Fruit fly (Drosophila melanogaster) whole organism, embryonic: ENCODE data around the gene Atu.

Experiments
- Bgb ChIP-seq: fragments of 200-800 bp; sonication (Bioruptor generic); IDR thresholded peaks from 2 replicates; pipeline ENCODE4 v1.3.6; 2022; ENCODE audit warnings: missing biosample characterization, missing genetic modification characterization; ENCODE audit not compliant: partially characterized antibody
- BtbVII ChIP-seq: fragments of 200-800 bp; sonication (Bioruptor generic); optimal IDR thresholded peaks from 3 replicates; lab custom pipeline; 2017; ENCODE audit warnings: missing biosample characterization, mild to moderate bottlenecking, missing genetic modification characterization
- CG10654 ChIP-seq: fragments of 200-800 bp; sonication (Bioruptor generic); optimal IDR thresholded peaks from 2 replicates; lab custom pipeline; 2016; ENCODE audit warnings: missing biosample characterization, missing genetic modification characterization
- CG10979 ChIP-seq: fragments of 200-800 bp; sonication (Bioruptor generic); optimal IDR thresholded peaks from 2 replicates; lab custom pipeline; 2018; ENCODE audit warnings: missing biosample characterization, mild to moderate bottlenecking, missing genetic modification characterization, moderate library complexity
- CG12391 ChIP-seq: fragments of 200-800 bp; sonication (Bioruptor generic); optimal IDR thresholded peaks from 3 replicates; lab custom pipeline; 2018; ENCODE audit warnings: missing biosample characterization, mild to moderate bottlenecking, missing genetic modification characterization, moderate library complexity
- CG14667 ChIP-seq: fragments of 200-800 bp; sonication (Bioruptor generic); IDR thresholded peaks from 2 replicates; pipeline ENCODE4 v1.3.6; 2022; ENCODE audit warnings: missing biosample characterization, missing genetic modification characterization
- CG15011 ChIP-seq: fragments of 200-800 bp; sonication (Bioruptor generic); optimal IDR thresholded peaks from 3 replicates; lab custom pipeline; 2018; ENCODE audit warnings: missing biosample characterization, mild to moderate bottlenecking, missing genetic modification characterization
- CG15073 ChIP-seq: fragments of 200-800 bp; sonication (Bioruptor generic); optimal IDR thresholded peaks from 2 replicates; lab custom pipeline; 2016; ENCODE audit warnings: missing biosample characterization, missing genetic modification characterization
- CG16863 ChIP-seq: fragments of 200-800 bp; sonication (Bioruptor generic); optimal IDR thresholded peaks from 3 replicates; lab custom pipeline; 2016; ENCODE audit warnings: missing biosample characterization, missing genetic modification characterization
- CG17568 ChIP-seq: fragments of 200-800 bp; sonication (Bioruptor generic); optimal IDR thresholded peaks from 2 replicates; lab custom pipeline; 2018; ENCODE audit warnings: missing biosample characterization, mild to moderate bottlenecking, missing genetic modification characterization, moderate library complexity
- CG18619 ChIP-seq: fragments of 200-800 bp; sonication (Bioruptor generic); optimal IDR thresholded peaks from 3 replicates; lab custom pipeline; 2017; ENCODE audit warnings: missing biosample characterization, mild to moderate bottlenecking, missing genetic modification characterization
- CG2202 ChIP-seq: fragments of 200-800 bp; sonication (Bioruptor generic); optimal IDR thresholded peaks from 2 replicates; lab custom pipeline; 2018; ENCODE audit warnings: missing biosample characterization, mild to moderate bottlenecking, missing genetic modification characterization
- CG2712 ChIP-seq: fragments of 200-800 bp; optimal IDR thresholded peaks from 3 replicates; lab custom pipeline; 2019; ENCODE audit warnings: missing biosample characterization, mild to moderate bottlenecking, missing genetic modification characterization, moderate library complexity
- CG2875 ChIP-seq: fragments of 200-800 bp; sonication (Bioruptor generic); optimal IDR thresholded peaks from 2 replicates; lab custom pipeline; 2017; ENCODE audit warnings: missing biosample characterization, mild to moderate bottlenecking, missing genetic modification characterization, missing genetic modification reagents
- CG30020 ChIP-seq: fragments of 200-800 bp; optimal IDR thresholded peaks from 2 replicates; lab custom pipeline; 2019; ENCODE audit warnings: missing biosample characterization, mild to moderate bottlenecking, missing genetic modification characterization, moderate library complexity
- CG3065 ChIP-seq: fragments of 200-800 bp; sonication (Bioruptor generic); optimal IDR thresholded peaks from 2 replicates; lab custom pipeline; 2016; ENCODE audit warnings: missing biosample characterization, missing genetic modification characterization
- CG33213 ChIP-seq: fragments of 200-800 bp; sonication (Bioruptor generic); optimal IDR thresholded peaks from 3 replicates; lab custom pipeline; 2016; ENCODE audit warnings: missing biosample characterization, missing genetic modification characterization
- CG3995 ChIP-seq: fragments of 200-800 bp; sonication (Bioruptor generic); optimal IDR thresholded peaks from 3 replicates; lab custom pipeline; 2016; ENCODE audit warnings: missing biosample characterization, missing genetic modification characterization
- CG43689 ChIP-seq: fragments of 200-800 bp; sonication (Bioruptor generic); IDR thresholded peaks from 2 replicates; pipeline ENCODE4 v1.3.6; 2022; ENCODE audit warnings: missing biosample characterization, missing genetic modification characterization
- CG5245 ChIP-seq: fragments of 200-800 bp; sonication (Bioruptor generic); optimal IDR thresholded peaks from 3 replicates; lab custom pipeline; 2016; ENCODE audit warnings: missing biosample characterization, missing genetic modification characterization
- CG6254 ChIP-seq: fragments of 200-800 bp; sonication (Bioruptor generic); optimal IDR thresholded peaks from 3 replicates; lab custom pipeline; 2017; ENCODE audit warnings: mild to moderate bottlenecking, missing biosample characterization, missing genetic modification reagents, missing genetic modification characterization
- CG9817 ChIP-seq: fragments of 200-800 bp; sonication (Bioruptor generic); optimal IDR thresholded peaks from 2 replicates; lab custom pipeline; 2018; ENCODE audit warnings: missing biosample characterization, mild to moderate bottlenecking, missing genetic modification characterization, moderate library complexity
- CTCF ChIP-seq: fragments of 200-800 bp; sonication (Bioruptor generic); optimal IDR thresholded peaks from 2 replicates; lab custom pipeline; 2017; ENCODE audit warnings: missing biosample characterization, mild to moderate bottlenecking, missing genetic modification characterization, moderate library complexity
- Hand ChIP-seq: fragments of 200-800 bp; sonication (Bioruptor generic); optimal IDR thresholded peaks from 2 replicates; lab custom pipeline; 2017; ENCODE audit warnings: mild to moderate bottlenecking, missing biosample characterization, missing genetic modification reagents, missing genetic modification characterization
- Hey ChIP-seq: fragments of 200-800 bp; sonication (Bioruptor generic); optimal IDR thresholded peaks from 3 replicates; lab custom pipeline; 2018; ENCODE audit warnings: missing biosample characterization, mild to moderate bottlenecking, missing genetic modification characterization
- Hmr ChIP-seq: fragments of 200-800 bp; sonication (Bioruptor generic); optimal IDR thresholded peaks from 3 replicates; lab custom pipeline; 2017; ENCODE audit warnings: mild to moderate bottlenecking, missing biosample characterization, missing genetic modification reagents, missing genetic modification characterization
- NC2β ChIP-seq: fragments of 200-800 bp; sonication (Bioruptor generic); optimal IDR thresholded peaks from 2 replicates; lab custom pipeline; 2016; ENCODE audit warnings: missing biosample characterization, missing genetic modification characterization
- NK7.1 ChIP-seq: fragments of 200-800 bp; sonication (Bioruptor generic); optimal IDR thresholded peaks from 3 replicates; lab custom pipeline; 2016; ENCODE audit warnings: missing biosample characterization, missing genetic modification characterization
- Oli ChIP-seq: fragments of 200-800 bp; sonication (Bioruptor generic); optimal IDR thresholded peaks from 2 replicates; lab custom pipeline; 2018; ENCODE audit warnings: missing biosample characterization, mild to moderate bottlenecking, missing genetic modification characterization, moderate library complexity
- Trl ChIP-seq, 3 experiments: fragments of >200 bp in 2 of 3; fragments of 200-800 bp in 1 of 3; sonication (Bioruptor generic) in 1 of 3; optimal IDR thresholded peaks; 2 replicates in 1 of 3; 3 replicates in 2 of 3; lab custom pipeline; 2016 to 2017; ENCODE audit warnings: missing biosample characterization in 1 of 3, missing genetic modification characterization in 1 of 3
- az2 ChIP-seq: fragments of 200-800 bp; sonication (Bioruptor generic); optimal IDR thresholded peaks from 3 replicates; lab custom pipeline; 2016; ENCODE audit warnings: missing biosample characterization, missing genetic modification characterization
- bab2 ChIP-seq: fragments of 200-800 bp; sonication (Bioruptor generic); optimal IDR thresholded peaks from 2 replicates; lab custom pipeline; 2016; ENCODE audit warnings: missing biosample characterization, missing genetic modification characterization
- btn ChIP-seq: fragments of 200-800 bp; sonication (Bioruptor generic); optimal IDR thresholded peaks from 2 replicates; lab custom pipeline; 2016; ENCODE audit warnings: missing biosample characterization, missing genetic modification characterization
- ewg ChIP-seq: fragments of 200-800 bp; sonication (Bioruptor generic); optimal IDR thresholded peaks from 3 replicates; lab custom pipeline; 2017; ENCODE audit warnings: mild to moderate bottlenecking, missing biosample characterization, missing genetic modification reagents, missing genetic modification characterization
- gfzf ChIP-seq: fragments of 200-800 bp; sonication (Bioruptor generic); optimal IDR thresholded peaks from 2 replicates; lab custom pipeline; 2016; ENCODE audit warnings: missing biosample characterization, mild to moderate bottlenecking, missing genetic modification characterization, moderate library complexity
- h ChIP-seq: fragments of >200 bp; optimal IDR thresholded peaks from 2 replicates; lab custom pipeline; 2017
- jumu ChIP-seq: fragments of 200-800 bp; sonication (Bioruptor generic); optimal IDR thresholded peaks from 3 replicates; lab custom pipeline; 2016; ENCODE audit warnings: missing biosample characterization, missing genetic modification characterization
- lbe ChIP-seq: fragments of 200-800 bp; sonication (Bioruptor generic); optimal IDR thresholded peaks from 2 replicates; lab custom pipeline; 2016; ENCODE audit warnings: missing biosample characterization, mild to moderate bottlenecking, missing genetic modification characterization
- oc ChIP-seq: fragments of 200-800 bp; sonication (Bioruptor generic); optimal IDR thresholded peaks from 2 replicates; lab custom pipeline; 2018; ENCODE audit warnings: missing biosample characterization, mild to moderate bottlenecking, missing genetic modification characterization, moderate library complexity
- onecut ChIP-seq: fragments of 200-800 bp; sonication (Bioruptor generic); IDR thresholded peaks from 2 replicates; pipeline ENCODE4 v1.3.6; 2022; ENCODE audit warnings: missing biosample characterization, missing genetic modification characterization
- org-1 ChIP-seq: fragments of 200-800 bp; sonication (Bioruptor generic); optimal IDR thresholded peaks from 2 replicates; lab custom pipeline; 2017; ENCODE audit warnings: missing biosample characterization, missing genetic modification characterization
- otp ChIP-seq: fragments of 200-800 bp; sonication (Bioruptor generic); IDR thresholded peaks from 3 replicates; pipeline ENCODE4, ENCODE4 v1.3.6; 2022; ENCODE audit warnings: missing biosample characterization, missing genetic modification characterization
- pros ChIP-seq: fragments of 200-800 bp; sonication (Bioruptor generic); optimal IDR thresholded peaks from 3 replicates; lab custom pipeline; 2019; ENCODE audit warnings: missing biosample characterization, mild to moderate bottlenecking, missing genetic modification characterization, moderate library complexity
- rib ChIP-seq: fragments of 200-800 bp; sonication (Bioruptor generic); IDR thresholded peaks from 2 replicates; pipeline ENCODE4 v1.3.6; 2022; ENCODE audit warnings: missing biosample characterization, missing genetic modification characterization
- shn ChIP-seq: fragments of 200-800 bp; sonication (Bioruptor generic); optimal IDR thresholded peaks from 3 replicates; lab custom pipeline; 2016; ENCODE audit warnings: missing biosample characterization, missing genetic modification characterization
- slp2 ChIP-seq: fragments of 200-800 bp; sonication (Bioruptor generic); optimal IDR thresholded peaks from 2 replicates; lab custom pipeline; 2016; ENCODE audit warnings: missing biosample characterization, missing genetic modification characterization
- sug ChIP-seq: fragments of 200-800 bp; optimal IDR thresholded peaks from 2 replicates; lab custom pipeline; 2019; ENCODE audit warnings: missing biosample characterization, mild to moderate bottlenecking, missing genetic modification characterization, moderate library complexity
- tin ChIP-seq: fragments of 200-800 bp; sonication (Bioruptor generic); optimal IDR thresholded peaks from 3 replicates; lab custom pipeline; 2016; ENCODE audit warnings: missing biosample characterization, missing genetic modification characterization
- tll ChIP-seq, 2 experiments: fragments of 200-800 bp in 1 of 2; fragments of >200 bp in 1 of 2; sonication (Bioruptor generic) in 1 of 2; optimal IDR thresholded peaks; 2 replicates each; lab custom pipeline; 2017 to 2019; ENCODE audit warnings: missing biosample characterization in 2 of 2, missing genetic modification characterization in 2 of 2, mild to moderate bottlenecking in 1 of 2, moderate library complexity in 1 of 2
- tx ChIP-seq: fragments of 200-800 bp; sonication (Bioruptor generic); optimal IDR thresholded peaks from 2 replicates; lab custom pipeline; 2016; ENCODE audit warnings: missing biosample characterization, missing genetic modification characterization

Atu gene

DNA sequence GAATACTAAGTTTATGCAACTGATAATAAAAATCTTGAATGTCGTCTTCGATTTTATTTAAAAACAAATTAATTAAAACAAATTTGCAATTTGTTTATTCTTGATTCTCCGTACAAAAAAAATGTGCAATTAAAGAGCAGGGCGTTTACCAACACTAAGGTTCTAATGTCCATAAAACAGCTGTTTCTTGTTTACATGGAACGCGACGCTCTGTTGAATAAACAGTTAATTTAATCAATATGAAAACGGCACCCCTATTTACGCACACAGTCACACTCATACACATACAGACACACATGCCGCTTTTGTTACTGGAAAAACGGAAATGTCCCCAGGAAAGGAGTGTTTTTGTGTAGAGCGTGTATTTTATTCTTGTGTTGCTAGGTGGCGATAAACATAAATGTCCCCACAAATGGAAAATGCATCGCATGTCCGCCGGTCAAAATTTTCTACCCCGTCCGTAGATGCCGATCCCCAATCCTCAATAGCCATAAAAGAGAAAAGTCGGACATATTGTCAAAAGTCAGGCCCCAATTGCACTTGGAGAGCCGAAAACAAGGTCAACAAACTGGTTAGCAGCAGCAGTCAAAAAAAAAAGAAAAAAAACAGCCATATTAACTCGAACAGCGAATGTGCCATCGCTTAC is 9.9 kb downstream of the Atu start:
- TF ChIP-seq NK7.1 (peak; percentile 75), slp2 (GFP tag; lab: Kevin White, UChicago) (peak; percentile 58), oc (tag; lab: Kevin White, UChicago) (peak; percentile 76), tin (GFP tag; lab: Kevin White, UChicago) (peak; percentile 56), CG3065 (GFP tag; lab: Kevin White, UChicago) (peak; percentile 26), CG10979 (tag; lab: Kevin White, UChicago) (peak; percentile 46), az2 (GFP tag; lab: Kevin White, UChicago) (peak; percentile 40), CG15011 (GFP tag; lab: Kevin White, UChicago) (peak; percentile 64), CG16863 (GFP tag; lab: Kevin White, UChicago) (peak; percentile 71), Hey (tag; lab: Kevin White, UChicago) (peak; percentile 81), CG2202 (tag; lab: Kevin White, UChicago) (peak; percentile 85), Hand (peak; percentile 51), CG10654 (peak; percentile 74), otp (no peak), Bgb (GFP tag; lab: Robert Waterston, UW) (no peak), rib (GFP tag; lab: Robert Waterston, UW) (no peak), bab2 (GFP tag; lab: Kevin White, UChicago) (peak; percentile 87), CG12391 (tag; lab: Kevin White, UChicago) (peak; percentile 64), pros (GFP tag; lab: Kevin White, UChicago) (peak; percentile 59), ewg (GFP tag; lab: Kevin White, UChicago) (peak; percentile 56), CG14667 (GFP tag; lab: Robert Waterston, UW) (no peak), CG5245 (GFP tag; lab: Kevin White, UChicago) (peak; percentile 72), shn (peak; percentile 52), btn (GFP tag; lab: Kevin White, UChicago) (peak; percentile 62), CG9817 (peak; percentile 42), lbe (peak; percentile 66), jumu (GFP tag; lab: Kevin White, UChicago) (peak; percentile 41), CG17568 (GFP tag; lab: Kevin White, UChicago) (peak; percentile 91), Trl (optimal IDR thresholded peaks at IDR 0.05; lab: Kevin White, UChicago) (no peak), Trl (GFP tag; optimal IDR thresholded peaks at IDR 0.05; lab: Kevin White, UChicago) (peak; percentile 85), org-1 (GFP tag; lab: Kevin White, UChicago) (peak; percentile 69), tx (GFP tag; lab: Kevin White, UChicago) (no peak), Hmr (GFP tag; lab: Kevin White, UChicago) (peak; percentile 86), CG3995 (peak; percentile 8), CG15073 (no peak), CG2875 (GFP tag; lab: Kevin White, UChicago) (peak; percentile 91), NC2β (GFP tag; lab: Kevin White, UChicago) (peak; percentile 85), CG2712 (tag; lab: Kevin White, UChicago) (peak; percentile 66), CG30020 (tag; lab: Kevin White, UChicago) (peak; percentile 69), Oli (tag; lab: Kevin White, UChicago) (peak; percentile 23), CG18619 (peak; percentile 76), onecut (peak; percentile 97), CG43689 (GFP tag; lab: Robert Waterston, UW) (no peak), CTCF (GFP tag; lab: Kevin White, UChicago) (peak; percentile 45), gfzf (GFP tag; lab: Kevin White, UChicago) (peak; percentile 9), BtbVII (peak; percentile 82), CG6254 (GFP tag; lab: Kevin White, UChicago) (peak; percentile 78), sug (peak; percentile 57), tll (GFP tag; optimal IDR thresholded peaks at IDR 0.05; lab: Kevin White, UChicago) (peak in 1 of 2 experiments; percentile 49), CG33213 (GFP tag; lab: Kevin White, UChicago) (peak; percentile 92), h (lab: Kevin White, UChicago) (no peak)
